Worm (Caenorhabditis elegans) whole organism, L2 larva: ENCODE data around the gene mam-6.

Experiments used
- alr-1 ChIP-seq: fragments of 150-350 bp; optimal IDR thresholded peaks from 2 replicates; lab custom pipeline; 2014; ENCODE audit warnings: missing biosample characterization, missing genetic modification characterization
- blmp-1 ChIP-seq: sonication (generic microtip); optimal IDR thresholded peaks from 2 replicates; lab custom pipeline; 2017; ENCODE audit warnings: missing genetic modification characterization, mild to moderate bottlenecking, missing compliant biosample characterization, antibody characterized with exemption, moderate library complexity; ENCODE audit not compliant: insufficient read depth
- ceh-16 ChIP-seq: fragments of 150-350 bp; optimal IDR thresholded peaks from 2 replicates; lab custom pipeline; 2014; ENCODE audit warnings: missing biosample characterization, missing genetic modification characterization
- ceh-82 ChIP-seq: fragments of 150-350 bp; optimal IDR thresholded peaks from 2 replicates; lab custom pipeline; 2014; ENCODE audit warnings: missing biosample characterization, missing genetic modification characterization
- crh-2 ChIP-seq: sonication (generic microtip); optimal IDR thresholded peaks from 2 replicates; lab custom pipeline; 2017; ENCODE audit warnings: missing biosample characterization, missing genetic modification characterization
- dmd-4 ChIP-seq: sonication (generic microtip); optimal IDR thresholded peaks from 2 replicates; lab custom pipeline; 2017; ENCODE audit warnings: missing biosample characterization, missing genetic modification characterization
- egl-27 ChIP-seq: sonication (generic microtip); optimal IDR thresholded peaks from 3 replicates; lab custom pipeline; 2017; ENCODE audit warnings: missing biosample characterization, missing genetic modification reagents, missing genetic modification characterization
- elt-1 ChIP-seq: fragments of 150-350 bp; optimal IDR thresholded peaks from 2 replicates; lab custom pipeline; 2014; ENCODE audit warnings: missing biosample characterization, missing genetic modification characterization
- elt-3 ChIP-seq: sonication (generic microtip); optimal IDR thresholded peaks from 2 replicates; lab custom pipeline; 2017; ENCODE audit warnings: missing biosample characterization, missing genetic modification characterization
- gmeb-1 ChIP-seq: fragments of 150-350 bp; optimal IDR thresholded peaks from 2 replicates; lab custom pipeline; 2014; ENCODE audit warnings: missing biosample characterization, missing genetic modification characterization
- lin-11 ChIP-seq: fragments of 150-350 bp; sonication (generic microtip); optimal IDR thresholded peaks from 2 replicates; lab custom pipeline; 2014; ENCODE audit warnings: missing biosample characterization, missing genetic modification characterization, inconsistent platforms, mixed read lengths
- lin-13 ChIP-seq: fragments of 150-350 bp; optimal IDR thresholded peaks from 2 replicates; lab custom pipeline; 2014; ENCODE audit warnings: missing biosample characterization, missing genetic modification reagents, missing genetic modification characterization
- lin-39 ChIP-seq: fragments of 150-350 bp; optimal IDR thresholded peaks from 2 replicates; lab custom pipeline; 2014; ENCODE audit warnings: missing biosample characterization, missing genetic modification reagents, missing genetic modification characterization
- mab-5 ChIP-seq: fragments of 150-350 bp; optimal IDR thresholded peaks from 2 replicates; lab custom pipeline; 2014; ENCODE audit warnings: missing biosample characterization, missing genetic modification characterization
- mbf-1 ChIP-seq: sonication (generic microtip); optimal IDR thresholded peaks from 2 replicates; lab custom pipeline; 2017; ENCODE audit warnings: missing biosample characterization, missing genetic modification characterization
- mdl-1 ChIP-seq, 2 experiments: fragments of 150-350 bp in 1 of 2; sonication (generic microtip) in 1 of 2; optimal IDR thresholded peaks; 2 replicates each; lab custom pipeline; 2017; ENCODE audit warnings: missing biosample characterization in 2 of 2, missing genetic modification characterization in 2 of 2
- nhr-10 ChIP-seq: sonication (generic microtip); optimal IDR thresholded peaks from 2 replicates; lab custom pipeline; 2017; ENCODE audit warnings: missing biosample characterization, missing genetic modification characterization
- nhr-11 ChIP-seq: fragments of 150-350 bp; optimal IDR thresholded peaks from 2 replicates; lab custom pipeline; 2014; ENCODE audit warnings: missing biosample characterization, missing genetic modification characterization
- nhr-129 ChIP-seq: fragments of 150-350 bp; optimal IDR thresholded peaks from 2 replicates; lab custom pipeline; 2014; ENCODE audit warnings: missing biosample characterization, missing genetic modification characterization
- nhr-23 ChIP-seq: fragments of 150-350 bp; optimal IDR thresholded peaks from 2 replicates; lab custom pipeline; 2014; ENCODE audit warnings: missing biosample characterization, missing genetic modification reagents, missing genetic modification characterization
- nhr-237 ChIP-seq: fragments of 150-350 bp; optimal IDR thresholded peaks from 2 replicates; lab custom pipeline; 2014; ENCODE audit warnings: missing biosample characterization, missing genetic modification characterization
- nhr-25 ChIP-seq: fragments of 150-350 bp; sonication (generic microtip); optimal IDR thresholded peaks from 3 replicates; lab custom pipeline; 2014; ENCODE audit warnings: missing biosample characterization, missing genetic modification characterization
- nhr-6 ChIP-seq: fragments of 150-350 bp; optimal IDR thresholded peaks from 2 replicates; lab custom pipeline; 2014; ENCODE audit warnings: missing biosample characterization, missing genetic modification characterization
- nhr-77 ChIP-seq: fragments of 150-350 bp; optimal IDR thresholded peaks from 2 replicates; lab custom pipeline; 2014; ENCODE audit warnings: missing biosample characterization, missing genetic modification characterization
- peb-1 ChIP-seq: fragments of 150-350 bp; optimal IDR thresholded peaks from 2 replicates; lab custom pipeline; 2014; ENCODE audit warnings: missing biosample characterization, missing genetic modification characterization
- skn-1 ChIP-seq: sonication (generic microtip); optimal IDR thresholded peaks from 2 replicates; lab custom pipeline; 2017; ENCODE audit warnings: missing biosample characterization, missing genetic modification characterization
- sma-9 ChIP-seq, 2 experiments: fragments of 150-350 bp in 1 of 2; sonication (generic microtip) in 1 of 2; optimal IDR thresholded peaks; 2 replicates each; lab custom pipeline; 2014 to 2016; ENCODE audit warnings: missing genetic modification characterization in 2 of 2, mild to moderate bottlenecking in 1 of 2, missing biosample characterization in 1 of 2, missing compliant biosample characterization in 1 of 2, missing genetic modification reagents in 1 of 2, moderate library complexity in 1 of 2
- snpc-4 ChIP-seq: fragments of 150-350 bp; optimal IDR thresholded peaks from 2 replicates; lab custom pipeline; 2014; ENCODE audit warnings: missing biosample characterization, missing genetic modification characterization
- unc-55 ChIP-seq: fragments of 150-350 bp; sonication (generic microtip); optimal IDR thresholded peaks from 3 replicates; lab custom pipeline; 2014; ENCODE audit warnings: missing biosample characterization, missing genetic modification reagents, missing genetic modification characterization
- unc-62 ChIP-seq: fragments of 150-350 bp; optimal IDR thresholded peaks from 2 replicates; lab custom pipeline; 2014; ENCODE audit warnings: missing biosample characterization, missing genetic modification reagents, missing genetic modification characterization
- zag-1 ChIP-seq: fragments of 150-350 bp; optimal IDR thresholded peaks from 2 replicates; lab custom pipeline; 2014; ENCODE audit warnings: missing biosample characterization, missing genetic modification characterization
- ztf-1 ChIP-seq: fragments of 200-800 bp; sonication (Bioruptor generic); conservative IDR thresholded peaks from 2 replicates; pipeline ENCODE4 v1.3.6; 2022; ENCODE audit warnings: missing genetic modification characterization, missing compliant biosample characterization

The mam-6 gene

DNA sequence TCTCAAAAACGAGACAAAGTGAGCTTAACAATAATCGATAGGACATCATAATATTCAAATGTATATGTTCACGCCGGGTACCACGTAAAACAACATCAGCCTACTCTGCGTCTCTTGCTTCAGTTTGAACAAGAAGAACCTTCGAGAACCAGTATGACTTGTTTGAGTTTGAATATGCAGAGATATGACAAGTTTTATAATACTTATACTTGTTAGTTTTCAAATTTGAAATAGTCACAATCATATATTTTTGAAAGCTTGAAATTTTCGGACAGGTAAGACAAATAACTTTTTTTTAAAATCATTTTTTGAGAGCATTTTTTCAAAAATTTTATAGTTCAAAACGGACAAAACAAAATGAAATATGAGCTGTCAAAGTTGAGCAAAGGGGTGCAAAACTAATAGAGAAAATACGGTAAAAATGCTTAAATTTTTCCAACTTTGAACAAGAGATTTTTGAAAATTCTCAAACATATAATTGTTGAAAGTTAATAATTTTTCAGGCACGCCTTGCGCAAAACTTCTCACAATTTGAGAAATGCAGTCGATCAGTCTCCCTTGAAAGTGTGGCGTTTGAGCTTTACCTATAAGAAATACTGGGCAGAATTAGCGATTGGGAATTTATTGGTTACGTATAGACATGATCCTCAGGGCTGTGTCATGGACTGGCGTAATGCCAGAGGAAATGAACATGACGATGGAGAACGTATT is 15.8 kb downstream of the mam-6 start, which contains the start of gene H03G16.1:
Gene H03G16.1, plus strand, starts transcription at position 661 of the 711 bp plus-strand sequence.
- no peak for TF ChIP-seq egl-27
- TF ChIP-seq crh-2 (tag; lab: Kevin White, UChicago), result no peak
- TF ChIP-seq skn-1, result no peak
- no peak for TF ChIP-seq nhr-11 (tag; lab: Kevin White, UChicago)
- no peak for TF ChIP-seq mab-5 (tag; lab: Kevin White, UChicago)
- TF ChIP-seq zag-1 (tag; lab: Kevin White, UChicago), result no peak
- TF ChIP-seq nhr-23 (tag; lab: Kevin White, UChicago), result no peak
- TF ChIP-seq unc-62 (GFP tag; lab: Kevin White, UChicago), result no peak
- TF ChIP-seq lin-11 (tag; lab: Kevin White, UChicago), result no peak

DNA sequence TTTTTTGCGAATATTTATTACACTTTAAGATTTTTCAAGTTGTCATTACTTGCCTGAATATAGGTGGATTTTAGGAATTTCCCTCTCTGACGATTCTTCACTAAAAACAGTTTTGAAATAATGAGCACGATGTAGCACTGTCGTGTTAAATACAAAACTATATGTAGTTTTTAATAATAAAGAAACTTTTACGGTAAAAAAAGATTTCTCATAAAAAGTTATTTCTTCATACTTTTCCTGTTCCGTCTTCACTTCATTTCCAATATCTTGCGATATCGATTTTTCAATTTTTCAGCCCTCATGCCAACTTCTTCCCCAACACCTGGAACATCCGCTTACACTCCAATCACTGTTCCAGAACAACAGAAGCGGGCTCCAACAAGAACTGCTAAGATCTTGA is 16.8 kb downstream of the mam-6 start, which contains the start of gene H03G16.6:
Gene H03G16.6, plus strand, starts transcription at position 301 of the 400 bp plus-strand sequence.
- no peak for TF ChIP-seq lin-11 (tag; lab: Kevin White, UChicago)
- no peak for TF ChIP-seq ztf-1 (GFP tag; lab: Robert Waterston, UW)
- no peak for TF ChIP-seq mbf-1
- TF ChIP-seq snpc-4, result no peak
- no peak for TF ChIP-seq crh-2 (tag; lab: Kevin White, UChicago)
- TF ChIP-seq nhr-77 (tag; lab: Kevin White, UChicago), result no peak
- TF ChIP-seq mdl-1 (tag; optimal IDR thresholded peaks at IDR 0.05; lab: Kevin White, UChicago), result no peak
- no peak for TF ChIP-seq nhr-10
- TF ChIP-seq blmp-1 (tag; lab: Kevin White, UChicago), result no peak
- TF ChIP-seq lin-13 (GFP tag; lab: Kevin White, UChicago), result no peak
- no peak for TF ChIP-seq elt-1 (tag; lab: Kevin White, UChicago)
- TF ChIP-seq dmd-4 (tag; lab: Kevin White, UChicago), result no peak
- no peak for TF ChIP-seq ceh-82 (tag; lab: Kevin White, UChicago)
- TF ChIP-seq elt-3 (tag; lab: Kevin White, UChicago), result no peak
- TF ChIP-seq zag-1 (tag; lab: Kevin White, UChicago), result no peak

DNA sequence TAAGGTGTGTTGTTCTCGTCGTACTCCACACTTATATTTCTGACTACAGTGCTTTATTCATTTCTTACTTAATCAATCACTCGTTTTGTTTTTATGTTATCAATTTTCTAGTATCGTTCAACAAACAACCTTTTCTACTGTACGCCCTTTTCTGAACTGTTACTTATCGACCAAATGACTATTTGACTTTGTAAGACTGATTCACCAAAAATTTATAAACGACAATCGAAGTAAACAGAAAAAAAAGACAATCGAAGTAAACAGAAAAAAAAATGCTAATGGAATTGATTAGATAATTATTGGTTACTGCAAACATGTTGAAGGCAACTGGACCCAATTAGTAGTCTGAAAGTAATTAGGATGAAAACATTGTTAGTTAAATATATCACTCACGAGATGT is 19.1 kb downstream of the mam-6 start:
- TF ChIP-seq ceh-82 (tag; lab: Kevin White, UChicago), result no peak
- no peak for TF ChIP-seq nhr-6 (tag; lab: Kevin White, UChicago)
- TF ChIP-seq ztf-1 (GFP tag; lab: Robert Waterston, UW), result no peak
- TF ChIP-seq gmeb-1 (tag; lab: Kevin White, UChicago), result no peak
- no peak for TF ChIP-seq lin-39
- TF ChIP-seq blmp-1 (tag; lab: Kevin White, UChicago), result no peak
- no peak for TF ChIP-seq dmd-4 (tag; lab: Kevin White, UChicago)
- TF ChIP-seq nhr-77 (tag; lab: Kevin White, UChicago), result no peak
- no peak for TF ChIP-seq lin-11 (tag; lab: Kevin White, UChicago)
- no peak for TF ChIP-seq peb-1 (tag; lab: Kevin White, UChicago)
- no peak for TF ChIP-seq nhr-237 (tag; lab: Kevin White, UChicago)
- no peak for TF ChIP-seq mbf-1
- TF ChIP-seq alr-1, result no peak

DNA sequence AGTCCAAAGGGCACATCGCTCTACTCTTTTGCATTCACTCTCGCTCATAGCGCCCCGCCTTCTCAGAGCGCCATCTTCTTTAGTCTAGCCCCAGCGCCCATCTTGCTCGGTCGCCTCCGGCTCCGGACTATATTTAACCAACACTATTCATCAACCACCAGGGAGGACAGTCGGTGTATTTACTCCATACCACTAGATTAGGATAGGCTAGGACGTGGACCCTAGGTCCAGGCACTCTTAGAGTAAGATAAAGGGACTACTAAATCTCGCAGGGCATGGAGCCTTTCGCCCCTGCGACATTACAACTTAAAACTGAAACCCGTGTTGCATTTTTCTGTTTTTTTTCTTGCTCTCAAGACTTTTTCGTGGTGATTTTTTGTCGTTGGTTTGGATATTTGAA is 21.6 kb downstream of the mam-6 start:
- TF ChIP-seq mab-5 (tag; lab: Kevin White, UChicago), result no peak
- TF ChIP-seq nhr-129 (tag; lab: Kevin White, UChicago), result no peak
- no peak for TF ChIP-seq lin-39
- TF ChIP-seq zag-1 (tag; lab: Kevin White, UChicago), result no peak
- no peak for TF ChIP-seq dmd-4 (tag; lab: Kevin White, UChicago)
- TF ChIP-seq unc-55 (GFP tag; lab: Kevin White, UChicago), result no peak
- TF ChIP-seq ceh-16, result no peak
- TF ChIP-seq nhr-25 (tag; lab: Kevin White, UChicago), result no peak
- no peak for TF ChIP-seq crh-2 (tag; lab: Kevin White, UChicago)
- TF ChIP-seq sma-9 (GFP tag; optimal IDR thresholded peaks at IDR 0.05; lab: Kevin White, UChicago), result no peak
- no peak for TF ChIP-seq sma-9 (tag; optimal IDR thresholded peaks at IDR 0.05; lab: Kevin White, UChicago)
- no peak for TF ChIP-seq elt-1 (tag; lab: Kevin White, UChicago)
- TF ChIP-seq elt-3 (tag; lab: Kevin White, UChicago), result no peak
- TF ChIP-seq gmeb-1 (tag; lab: Kevin White, UChicago), result no peak
